Fruit fly (Drosophila melanogaster) S2 (cell line): ENCODE measurements around the gene Scr.

Source experiments
- CG8478 ChIP-seq: fragments of >200 bp; optimal IDR thresholded peaks from 2 replicates; lab custom pipeline; 2018
- CTCF ChIP-seq, 2 experiments: fragments of >200 bp; optimal IDR thresholded peaks; 2 replicates each; lab custom pipeline; 2018

- TF ChIP-seq CG8478 (lab: Kevin White, UChicago) (no peak), CTCF (optimal IDR thresholded peaks at IDR 0.05; lab: Kevin White, UChicago) (no peak)
Measured at dm6 chr3R:6817977-6818903, 31.5 kb downstream of the Scr start.
